Fruit fly (Drosophila melanogaster): ENCODE data around the gene Prosbeta7.

The Prosbeta7 gene

dm6 chr3R:5354373-5355134 is 3.6 kb downstream of the Prosbeta7 start, which contains the start of the genes CG11999 and CG1161 (continued):
- TF ChIP-seq ftz-f1 (GFP tag; optimal IDR thresholded peaks at IDR 0.05) (no peak), onecut (GFP tag; IDR thresholded peaks at IDR 0.05) (no peak), stc (GFP tag; IDR thresholded peaks at IDR 0.05) (no peak), Lim3 (GFP tag; IDR thresholded peaks at IDR 0.05) (no peak), D (optimal IDR thresholded peaks at IDR 0.05) (no peak), D (GFP tag; optimal IDR thresholded peaks at IDR 0.05) (no peak), Chrac-16 (GFP tag; optimal IDR thresholded peaks at IDR 0.05) (peak; percentile 16), peb (GFP tag; IDR thresholded peaks at IDR 0.05) (no peak), sqz (GFP tag; optimal IDR thresholded peaks at IDR 0.05) (no peak), Hmr (GFP tag; optimal IDR thresholded peaks at IDR 0.05) (peak; percentile 26), CG17829 (tag; optimal IDR thresholded peaks at IDR 0.05) (peak; percentile 26), CG9797 (GFP tag; optimal IDR thresholded peaks at IDR 0.05) (peak; percentile 69), Hsf (GFP tag; optimal IDR thresholded peaks at IDR 0.05) (peak; percentile 41), sens (GFP tag) (peak; percentile 82), sd (tag; optimal IDR thresholded peaks at IDR 0.05) (no peak), CG30403 (GFP tag; optimal IDR thresholded peaks at IDR 0.05) (peak; percentile 29), tup (GFP tag; optimal IDR thresholded peaks at IDR 0.05) (no peak), CG12391 (tag; optimal IDR thresholded peaks at IDR 0.05) (peak; percentile 64), CG15696 (tag; optimal IDR thresholded peaks at IDR 0.05) (no peak), CG8765 (GFP tag; IDR thresholded peaks at IDR 0.05) (no peak), Sin3A (optimal IDR thresholded peaks at IDR 0.05) (peak; percentile 57), CG34422 (GFP tag; IDR thresholded peaks at IDR 0.05) (0 out of 3 replicates have a peak, but pooled peaks have one; percentile 24), ttk (GFP tag; IDR thresholded peaks at IDR 0.05) (no peak), Deaf1 (tag; optimal IDR thresholded peaks at IDR 0.05) (no peak), CG14710 (tag; optimal IDR thresholded peaks at IDR 0.05) (peak; percentile 64), lilli (GFP tag; optimal IDR thresholded peaks at IDR 0.05) (peak; percentile 4), MTF-1 (GFP tag; optimal IDR thresholded peaks at IDR 0.05; ENCODE audit: borderline replicate concordance) (no peak), grau (tag; optimal IDR thresholded peaks at IDR 0.05) (peak; percentile 18), cato (GFP tag; optimal IDR thresholded peaks at IDR 0.05; ENCODE audit: borderline replicate concordance) (no peak), CG2202 (tag; optimal IDR thresholded peaks at IDR 0.05) (no peak), CG17186 (GFP tag; optimal IDR thresholded peaks at IDR 0.05) (peak; percentile 26), CG4360 (GFP tag; IDR thresholded peaks at IDR 0.05) (no peak), CG10543 (GFP tag; optimal IDR thresholded peaks at IDR 0.05) (no peak), p53 (GFP tag; optimal IDR thresholded peaks at IDR 0.05) (no peak), Hr51 (GFP tag; optimal IDR thresholded peaks at IDR 0.05) (peak in 1 of 2 experiments; percentile 52), CG2712 (tag; optimal IDR thresholded peaks at IDR 0.05) (peak; percentile 47), CoRest (tag; optimal IDR thresholded peaks at IDR 0.05) (peak; percentile 49), CG6254 (GFP tag; optimal IDR thresholded peaks at IDR 0.05) (no peak), row (GFP tag; IDR thresholded peaks at IDR 0.05) (peak; percentile 57; the same call in 2 of the 3 replicates), CG10274 (GFP tag; optimal IDR thresholded peaks at IDR 0.05) (no peak), D19A (tag; optimal IDR thresholded peaks at IDR 0.05) (peak; percentile 14), CG17612 (GFP tag; IDR thresholded peaks at IDR 0.05) (no peak), Hr3 (GFP tag; optimal IDR thresholded peaks at IDR 0.05) (peak; percentile 36), phol (tag; optimal IDR thresholded peaks at IDR 0.05) (peak; percentile 63), exex (tag; optimal IDR thresholded peaks at IDR 0.05) (peak; percentile 17), CG2129 (GFP tag; IDR thresholded peaks at IDR 0.05; ENCODE audit: partially characterized antibody) (no peak), CG15601 (tag; optimal IDR thresholded peaks at IDR 0.05) (no peak), jumu (GFP tag; optimal IDR thresholded peaks at IDR 0.05) (no peak), lab (GFP tag; optimal IDR thresholded peaks at IDR 0.05) (no peak)
